Worm (Caenorhabditis elegans): ENCODE measurements around the gene R10D12.6.

- TF ChIP-seq ets-4 (tag; optimal IDR thresholded peaks at IDR 0.05) (no peak), zip-5 (tag; optimal IDR thresholded peaks at IDR 0.05) (no peak), nhr-11 (tag; optimal IDR thresholded peaks at IDR 0.05) (no peak), unc-42 (tag; optimal IDR thresholded peaks at IDR 0.05) (no peak), tbx-2 (tag; optimal IDR thresholded peaks at IDR 0.05) (no peak), ama-1 (optimal IDR thresholded peaks at IDR 0.05) (no peak)
Measured at ce11 chrV:13949752-13950151, 642 bp downstream of the R10D12.6 start, which contains the start of gene R10D12.7.

Measured in whole organism, late embryonic.